Fruit fly (Drosophila melanogaster) whole organism, pupa: ENCODE data around the gene CG14174.
A peak's percentile ranks its signal among the peaks of the same experiment; 100 is the strongest.

Source experiments
- CG10348 ChIP-seq: fragments of 200-800 bp; sonication (Bioruptor generic); IDR thresholded peaks from 2 replicates; pipeline ENCODE4 v1.3.6; 2022; ENCODE audit warnings: missing biosample characterization, missing genetic modification characterization
- CG12605 ChIP-seq: fragments of 200-800 bp; sonication (Bioruptor generic); IDR thresholded peaks from 2 replicates; pipeline ENCODE4 v1.3.6; 2022; ENCODE audit warnings: missing biosample characterization, missing genetic modification characterization
- CG13204 ChIP-seq: fragments of 200-800 bp; sonication (Bioruptor generic); optimal IDR thresholded peaks from 2 replicates; lab custom pipeline; 2018; ENCODE audit warnings: missing biosample characterization, mild to moderate bottlenecking, missing genetic modification characterization, moderate library complexity
- CG14655 ChIP-seq: fragments of 200-800 bp; sonication (Bioruptor generic); optimal IDR thresholded peaks from 3 replicates; lab custom pipeline; 2017; ENCODE audit warnings: mild to moderate bottlenecking, missing biosample characterization, missing genetic modification reagents, missing genetic modification characterization
- CG15710 ChIP-seq: fragments of 200-800 bp; sonication (Bioruptor generic); optimal IDR thresholded peaks from 2 replicates; lab custom pipeline; 2018; ENCODE audit warnings: missing biosample characterization, mild to moderate bottlenecking, missing genetic modification characterization, moderate library complexity
- CG17806 ChIP-seq: fragments of 200-800 bp; sonication (Bioruptor generic); optimal IDR thresholded peaks from 2 replicates; lab custom pipeline; 2018; ENCODE audit warnings: missing biosample characterization, mild to moderate bottlenecking, missing genetic modification characterization, moderate library complexity
- CG32121 ChIP-seq: fragments of 200-800 bp; sonication (Bioruptor generic); IDR thresholded peaks from 2 replicates; pipeline ENCODE4 v1.3.6; 2022; ENCODE audit warnings: missing biosample characterization, missing genetic modification characterization
- CG34367 ChIP-seq: fragments of 200-800 bp; sonication (Bioruptor generic); optimal IDR thresholded peaks from 2 replicates; lab custom pipeline; 2018; ENCODE audit warnings: missing biosample characterization, mild to moderate bottlenecking, missing genetic modification characterization
- CG4496 ChIP-seq: fragments of 200-800 bp; sonication (Bioruptor generic); IDR thresholded peaks from 3 replicates; pipeline ENCODE4 v1.3.6; 2022; ENCODE audit warnings: missing biosample characterization, missing genetic modification characterization
- CG8159 ChIP-seq: fragments of 200-800 bp; sonication (Bioruptor generic); optimal IDR thresholded peaks from 3 replicates; lab custom pipeline; 2018; ENCODE audit warnings: missing biosample characterization, mild to moderate bottlenecking, missing genetic modification characterization, moderate library complexity
- CG8301 ChIP-seq: fragments of 200-800 bp; sonication (Bioruptor generic); optimal IDR thresholded peaks from 2 replicates; lab custom pipeline; 2018; ENCODE audit warnings: missing biosample characterization, mild to moderate bottlenecking, missing genetic modification characterization
- CG9948 ChIP-seq: fragments of 200-800 bp; sonication (Bioruptor generic); optimal IDR thresholded peaks from 2 replicates; lab custom pipeline; 2018; ENCODE audit warnings: missing biosample characterization, mild to moderate bottlenecking, missing genetic modification characterization, moderate library complexity
- D1 ChIP-seq: fragments of 200-800 bp; sonication (Bioruptor generic); optimal IDR thresholded peaks from 2 replicates; lab custom pipeline; 2018; ENCODE audit warnings: missing biosample characterization, mild to moderate bottlenecking, missing genetic modification characterization, moderate library complexity
- EcR ChIP-seq: fragments of 200-800 bp; sonication (Bioruptor generic); optimal IDR thresholded peaks from 3 replicates; lab custom pipeline; 2019; ENCODE audit warnings: missing biosample characterization, missing genetic modification characterization, mild to moderate bottlenecking, moderate library complexity, missing genetic modification reagents
- Ets98B ChIP-seq: fragments of 200-800 bp; sonication (Bioruptor generic); IDR thresholded peaks from 2 replicates; pipeline ENCODE4 v1.3.6; 2022; ENCODE audit warnings: missing biosample characterization, missing genetic modification characterization
- Pif1A ChIP-seq: fragments of 200-800 bp; sonication (Bioruptor generic); optimal IDR thresholded peaks from 3 replicates; lab custom pipeline; 2016; ENCODE audit warnings: missing biosample characterization, missing genetic modification characterization
- Pif1B ChIP-seq: fragments of 200-800 bp; sonication (Bioruptor generic); optimal IDR thresholded peaks from 3 replicates; lab custom pipeline; 2016; ENCODE audit warnings: missing biosample characterization, missing genetic modification characterization
- Snoo ChIP-seq: fragments of 200-800 bp; sonication (Bioruptor generic); optimal IDR thresholded peaks from 3 replicates; lab custom pipeline; 2017; ENCODE audit warnings: missing biosample characterization, mild to moderate bottlenecking, missing genetic modification characterization, inconsistent platforms
- fd96Ca ChIP-seq: fragments of 200-800 bp; sonication (Bioruptor generic); IDR thresholded peaks from 3 replicates; pipeline ENCODE4 v1.3.6; 2022; ENCODE audit warnings: missing biosample characterization, missing genetic modification characterization
- gl ChIP-seq: fragments of 200-800 bp; sonication (Bioruptor generic); optimal IDR thresholded peaks from 2 replicates; lab custom pipeline; 2018; ENCODE audit warnings: missing biosample characterization, mild to moderate bottlenecking, missing genetic modification characterization
- rn ChIP-seq: fragments of 200-800 bp; sonication (Bioruptor generic); IDR thresholded peaks from 2 replicates; pipeline ENCODE4 v1.3.6; 2022; ENCODE audit warnings: missing biosample characterization, missing genetic modification characterization

CG14174 gene

DNA sequence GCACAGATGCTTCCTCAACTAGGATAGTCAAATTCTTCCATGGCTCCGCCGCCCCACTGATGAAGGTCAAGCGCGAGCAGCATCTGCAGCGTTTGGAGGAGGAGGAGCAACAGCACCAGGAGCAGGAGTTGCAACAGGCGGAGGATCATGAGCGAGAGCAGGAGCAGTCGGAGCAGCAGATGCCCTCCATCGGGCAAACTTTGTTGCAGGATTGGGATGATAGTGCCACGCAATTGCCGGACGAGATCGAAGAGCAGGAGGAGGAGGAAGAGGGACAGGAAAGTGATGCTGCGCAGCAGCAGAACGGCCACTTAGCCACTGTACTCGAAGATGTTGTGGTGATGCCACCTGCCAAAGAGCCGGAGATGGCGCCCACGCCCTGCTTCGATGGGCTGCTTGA, 13.5 kb upstream of the CG14174 start:
- TF ChIP-seq Pif1B (no peak), gl (no peak), D1 (tag; lab: Kevin White, UChicago) (no peak), CG9948 (tag; lab: Kevin White, UChicago) (no peak), Snoo (no peak), CG13204 (GFP tag; lab: Kevin White, UChicago) (no peak), CG17806 (tag; lab: Kevin White, UChicago) (no peak), CG32121 (no peak), fd96Ca (GFP tag; lab: Robert Waterston, UW) (no peak), CG8159 (tag; lab: Kevin White, UChicago) (no peak), rn (GFP tag; lab: Robert Waterston, UW) (no peak), CG10348 (GFP tag; lab: Robert Waterston, UW) (no peak), EcR (GFP tag; lab: Kevin White, UChicago) (no peak), CG12605 (GFP tag; lab: Robert Waterston, UW) (no peak), CG4496 (GFP tag; lab: Robert Waterston, UW) (no peak), CG14655 (GFP tag; lab: Kevin White, UChicago) (no peak), CG15710 (tag; lab: Kevin White, UChicago) (no peak)

DNA sequence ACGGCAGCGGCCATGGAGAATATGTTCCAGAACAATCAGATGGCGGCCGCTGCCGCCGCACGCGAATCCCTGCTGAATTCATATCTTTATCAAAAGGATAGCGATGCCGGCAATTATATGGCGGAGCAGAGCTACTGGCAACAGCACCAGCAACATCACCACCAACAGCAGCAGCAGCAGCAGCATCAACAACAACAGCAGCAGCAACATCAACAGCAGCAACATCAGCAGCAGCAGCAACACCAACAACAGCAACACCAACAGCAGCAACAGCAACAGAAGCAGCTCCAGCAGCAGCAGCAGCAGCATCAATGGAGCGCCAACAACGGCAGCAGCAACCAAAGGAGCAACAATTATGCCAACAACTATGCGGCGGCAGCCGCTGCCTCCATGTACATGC, 10.3 kb upstream of the CG14174 start:
- no peak for TF ChIP-seq Snoo
- TF ChIP-seq gl, result no peak
- no peak for TF ChIP-seq Pif1A (GFP tag; lab: Kevin White, UChicago)
- TF ChIP-seq EcR (GFP tag; lab: Kevin White, UChicago), result no peak
- TF ChIP-seq CG4496 (GFP tag; lab: Robert Waterston, UW), result no peak
- no peak for TF ChIP-seq CG8159 (tag; lab: Kevin White, UChicago)
- TF ChIP-seq rn (GFP tag; lab: Robert Waterston, UW), result no peak
- TF ChIP-seq CG12605 (GFP tag; lab: Robert Waterston, UW), result no peak
- TF ChIP-seq CG13204 (GFP tag; lab: Kevin White, UChicago), result no peak
- TF ChIP-seq Ets98B (GFP tag; lab: Robert Waterston, UW), result no peak
- TF ChIP-seq CG10348 (GFP tag; lab: Robert Waterston, UW), result no peak
- no peak for TF ChIP-seq Pif1B
- TF ChIP-seq CG34367 (tag; lab: Kevin White, UChicago), result no peak
- no peak for TF ChIP-seq CG8301 (tag; lab: Kevin White, UChicago)
- no peak for TF ChIP-seq CG14655 (GFP tag; lab: Kevin White, UChicago)
- TF ChIP-seq CG9948 (tag; lab: Kevin White, UChicago), result no peak
- TF ChIP-seq CG17806 (tag; lab: Kevin White, UChicago), result no peak
- TF ChIP-seq D1 (tag; lab: Kevin White, UChicago), result no peak
- TF ChIP-seq CG32121, result no peak
- TF ChIP-seq fd96Ca (GFP tag; lab: Robert Waterston, UW), result no peak

DNA sequence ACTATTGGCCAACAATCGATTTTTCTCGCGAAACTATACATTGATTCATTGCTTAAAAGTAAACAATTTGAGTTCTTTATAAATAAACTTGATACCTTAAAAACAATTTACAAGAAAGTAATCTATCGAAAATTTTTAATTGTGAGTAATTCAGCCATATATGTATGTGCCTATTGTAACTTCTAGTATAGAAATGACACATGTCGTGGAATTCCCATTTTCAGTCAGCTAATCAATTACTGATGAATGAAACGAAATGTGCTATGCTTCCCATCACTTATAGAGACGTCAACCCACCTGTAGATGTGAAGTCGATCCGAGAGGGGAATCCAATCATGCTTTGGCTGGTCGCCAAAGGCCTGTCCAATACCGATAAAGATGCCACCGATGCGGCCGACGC, 7.9 kb upstream of the CG14174 start:
- TF ChIP-seq Ets98B (GFP tag; lab: Robert Waterston, UW), result no peak
- no peak for TF ChIP-seq Pif1B
- no peak for TF ChIP-seq D1 (tag; lab: Kevin White, UChicago)
- no peak for TF ChIP-seq CG32121
- no peak for TF ChIP-seq CG34367 (tag; lab: Kevin White, UChicago)
- TF ChIP-seq Snoo, result no peak
- TF ChIP-seq EcR (GFP tag; lab: Kevin White, UChicago), result no peak
- no peak for TF ChIP-seq CG17806 (tag; lab: Kevin White, UChicago)
- TF ChIP-seq rn (GFP tag; lab: Robert Waterston, UW), result no peak

DNA sequence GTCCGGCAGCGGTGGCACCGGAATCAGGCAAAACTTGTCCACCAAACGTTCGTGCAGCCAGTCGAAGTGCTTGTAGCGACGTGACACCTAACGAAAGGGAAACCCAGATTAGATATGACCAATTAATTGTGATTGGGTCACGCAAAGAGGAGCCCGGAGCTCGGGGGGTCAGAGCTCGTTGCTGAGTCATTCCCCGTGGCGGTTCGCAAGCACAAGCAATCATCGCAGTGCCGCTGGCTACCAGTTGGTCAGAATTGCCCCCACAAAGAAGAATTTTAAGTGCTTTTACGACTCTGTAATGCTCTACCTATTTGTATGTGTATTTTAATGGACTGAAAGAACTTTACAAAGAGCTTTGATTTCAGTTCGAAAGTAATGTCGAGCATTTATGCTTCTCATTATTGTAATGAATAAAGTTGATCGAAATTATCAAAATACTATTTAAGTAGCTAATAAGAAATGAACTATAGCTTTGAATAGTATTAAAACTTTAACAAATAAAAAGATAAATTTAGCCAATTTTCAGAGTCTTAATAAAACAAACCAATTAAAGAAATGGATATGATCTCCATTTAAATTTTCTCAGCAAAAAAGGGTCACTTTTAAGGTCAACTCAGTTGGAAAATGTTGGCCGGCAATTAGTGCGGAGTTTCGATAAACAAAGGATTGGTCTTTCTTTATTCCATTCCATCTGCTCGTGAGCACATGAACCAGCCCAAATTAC, 6.9 kb upstream of the CG14174 start:
- TF ChIP-seq CG8301 (tag; lab: Kevin White, UChicago), result no peak
- TF ChIP-seq CG8159 (tag; lab: Kevin White, UChicago), result peak; percentile 2
- TF ChIP-seq CG34367 (tag; lab: Kevin White, UChicago), result no peak
- no peak for TF ChIP-seq CG17806 (tag; lab: Kevin White, UChicago)
- no peak for TF ChIP-seq Pif1B

DNA sequence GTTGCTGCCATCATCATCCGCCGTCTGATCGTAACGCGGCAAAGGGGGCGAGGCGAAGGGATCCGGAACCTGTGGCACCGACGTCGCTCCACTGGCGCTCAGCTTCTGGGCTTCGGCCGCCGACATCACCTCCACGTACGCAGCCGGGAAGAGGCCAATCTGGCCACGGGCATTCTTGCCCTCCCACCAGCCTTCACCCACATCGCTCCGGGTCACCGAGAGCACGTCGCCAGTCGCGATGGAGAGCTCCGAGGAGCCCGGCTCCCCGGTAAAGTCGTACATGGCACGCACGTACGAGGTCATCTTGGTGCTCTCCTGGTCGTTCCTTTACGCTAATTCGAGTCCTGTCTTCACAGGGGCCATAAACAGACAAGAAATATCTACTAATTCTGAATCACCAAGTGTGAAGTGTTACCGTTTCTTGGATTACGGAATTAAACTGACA, 5.7 kb upstream of the CG14174 start, which contains the start of gene SH3PX1:
TSS of gene SH3PX1 (minus strand) at position 445 of the 445 bp plus-strand sequence.
- TF ChIP-seq fd96Ca (GFP tag; lab: Robert Waterston, UW), result 0 out of 3 replicates have a peak, but pooled peaks have one; percentile 34
- peak; percentile 4 for TF ChIP-seq EcR (GFP tag; lab: Kevin White, UChicago)
- TF ChIP-seq CG8159 (tag; lab: Kevin White, UChicago), result no peak
- no peak for TF ChIP-seq CG34367 (tag; lab: Kevin White, UChicago)

DNA sequence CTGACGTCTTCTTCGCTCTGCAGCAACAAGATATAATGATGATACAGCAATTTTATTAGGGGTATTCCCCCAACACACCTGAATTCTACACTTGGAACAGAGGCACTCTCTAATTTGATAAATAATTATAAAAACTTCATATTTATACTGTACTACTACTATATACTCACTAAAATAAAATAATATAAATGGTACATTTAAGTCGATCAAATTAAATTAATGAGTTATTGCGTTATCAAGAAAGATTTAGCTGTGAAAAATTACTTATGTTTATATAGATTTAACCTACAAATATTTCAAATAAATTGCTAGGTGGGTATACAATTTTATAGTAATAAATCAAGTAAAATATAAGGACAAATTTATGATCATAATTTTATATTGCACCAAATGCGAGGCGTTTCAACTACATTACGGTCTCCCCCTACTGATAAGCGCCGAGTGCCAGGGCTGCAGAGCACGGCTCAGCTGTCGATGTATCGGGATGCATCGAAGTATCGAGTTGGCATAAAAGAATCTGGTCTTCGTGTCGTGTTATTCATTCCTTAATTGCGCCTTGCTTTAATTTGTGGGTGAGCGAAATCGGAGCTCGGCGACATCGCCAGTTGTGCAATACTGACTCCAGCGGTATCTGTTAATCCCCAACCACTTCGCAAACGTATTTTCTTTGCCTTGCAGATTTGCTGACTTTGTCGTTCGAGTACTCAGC, 5.1 kb upstream of the CG14174 start, which contains the start of gene vsg:
TSS of gene vsg (plus strand) at position 497 of the 709 bp plus-strand sequence.
- TF ChIP-seq rn (GFP tag; lab: Robert Waterston, UW) (no peak), Pif1A (GFP tag; lab: Kevin White, UChicago) (no peak), Pif1B (no peak), CG32121 (peak; percentile 54; the same call in 1 of the 2 replicates), CG17806 (tag; lab: Kevin White, UChicago) (peak; percentile 62), CG8301 (tag; lab: Kevin White, UChicago) (peak; percentile 63), D1 (tag; lab: Kevin White, UChicago) (no peak), fd96Ca (GFP tag; lab: Robert Waterston, UW) (peak; percentile 32; the same call in 1 of the 3 replicates), EcR (GFP tag; lab: Kevin White, UChicago) (no peak), CG13204 (GFP tag; lab: Kevin White, UChicago) (no peak), CG12605 (GFP tag; lab: Robert Waterston, UW) (0 out of 2 replicates have a peak, but pooled peaks have one; percentile 43), CG9948 (tag; lab: Kevin White, UChicago) (peak; percentile 78), CG10348 (GFP tag; lab: Robert Waterston, UW) (peak; percentile 21; the same call in 1 of the 2 replicates), CG15710 (tag; lab: Kevin White, UChicago) (peak; percentile 83), CG8159 (tag; lab: Kevin White, UChicago) (peak; percentile 84), CG4496 (GFP tag; lab: Robert Waterston, UW) (peak; percentile 43; the same call in 1 of the 3 replicates), Snoo (peak; percentile 67), CG14655 (GFP tag; lab: Kevin White, UChicago) (no peak), gl (no peak), Ets98B (GFP tag; lab: Robert Waterston, UW) (peak; percentile 2; the same call in 1 of the 2 replicates), CG34367 (tag; lab: Kevin White, UChicago) (peak; percentile 60)
